Fruit fly (Drosophila melanogaster) whole organism, wandering third instar larva: Measurements from ENCODE around the gene Pus1.
A peak's percentile ranks its signal among the peaks of the same experiment; 100 is the strongest.

Experiments used
- CG9705 ChIP-seq: fragments of 200-800 bp; sonication (Bioruptor generic); optimal IDR thresholded peaks from 2 replicates; lab custom pipeline; 2018; ENCODE audit warnings: missing biosample characterization, mild to moderate bottlenecking, missing genetic modification characterization
- Hnf4 ChIP-seq: fragments of 200-800 bp; sonication (Bioruptor generic); optimal IDR thresholded peaks from 2 replicates; lab custom pipeline; 2016; ENCODE audit warnings: missing biosample characterization, mild to moderate bottlenecking, missing genetic modification characterization
- Myc ChIP-seq: fragments of >200 bp; optimal IDR thresholded peaks from 2 replicates; lab custom pipeline; 2017
- Vsx2 ChIP-seq: fragments of 200-300, 225-300 bp; sonication (Bioruptor generic); optimal IDR thresholded peaks from 2 replicates; lab custom pipeline; 2018; ENCODE audit warnings: missing biosample characterization, missing genetic modification characterization; ENCODE audit not compliant: partially characterized antibody
- fru ChIP-seq: fragments of 200-800 bp; sonication (Bioruptor generic); optimal IDR thresholded peaks from 3 replicates; lab custom pipeline; 2016; ENCODE audit warnings: missing biosample characterization, mild to moderate bottlenecking, missing genetic modification characterization
- jim ChIP-seq: fragments of 175-275, 200-325 bp; sonication (Bioruptor generic); optimal IDR thresholded peaks from 2 replicates; lab custom pipeline; 2016; ENCODE audit warnings: missing biosample characterization, mild to moderate bottlenecking, missing genetic modification characterization
- psq ChIP-seq: fragments of 200-800 bp; sonication (Bioruptor generic); optimal IDR thresholded peaks from 3 replicates; lab custom pipeline; 2017; ENCODE audit warnings: missing biosample characterization, mild to moderate bottlenecking, missing genetic modification characterization, moderate library complexity
- rgr ChIP-seq: fragments of 200-800 bp; sonication (Bioruptor generic); optimal IDR thresholded peaks from 3 replicates; lab custom pipeline; 2016; ENCODE audit warnings: missing biosample characterization, mild to moderate bottlenecking, missing genetic modification characterization
- sv ChIP-seq: fragments of 200-800 bp; sonication (Bioruptor generic); optimal IDR thresholded peaks from 3 replicates; lab custom pipeline; 2016; ENCODE audit warnings: missing biosample characterization, missing genetic modification characterization

DNA sequence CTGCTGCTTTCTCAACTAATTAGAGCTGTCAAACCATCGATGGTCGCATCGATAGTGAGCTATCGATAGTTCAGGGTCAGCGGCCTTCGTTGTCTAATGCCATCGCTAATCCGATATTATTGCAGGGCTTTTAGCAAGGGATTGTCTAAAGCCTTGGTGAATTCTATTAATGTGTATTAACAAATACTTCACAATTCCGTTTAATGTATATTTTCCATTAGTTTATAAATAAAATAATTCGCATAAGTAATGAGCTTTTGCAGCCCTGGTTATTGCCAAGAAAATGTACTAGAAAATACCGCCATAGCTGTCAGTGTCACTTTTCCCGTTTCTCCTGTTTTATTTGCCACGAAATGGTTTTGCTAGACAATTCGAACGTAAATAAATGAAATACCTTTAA lies 12.7 kb downstream of the Pus1 start, which contains the start of the genes EloB and Srp14:
- TF ChIP-seq Vsx2 (GFP tag; lab: Kevin White, UChicago) (no peak), Hnf4 (GFP tag; lab: Kevin White, UChicago) (peak; percentile 92), sv (GFP tag; lab: Kevin White, UChicago) (peak; percentile 77), psq (GFP tag; lab: Kevin White, UChicago) (peak; percentile 74), rgr (GFP tag; lab: Kevin White, UChicago) (peak; percentile 88), Myc (no peak), CG9705 (GFP tag; lab: Kevin White, UChicago) (peak; percentile 71), fru (peak; percentile 83), jim (GFP tag; lab: Kevin White, UChicago) (no peak)
